Fruit fly (Drosophila melanogaster): ENCODE measurements around the gene CG3078.

- TF ChIP-seq Gug (GFP tag; IDR thresholded peaks at IDR 0.05), result no peak
- no peak for TF ChIP-seq pdm3 (GFP tag; optimal IDR thresholded peaks at IDR 0.05)
- TF ChIP-seq fd59A (GFP tag; optimal IDR thresholded peaks at IDR 0.05), result no peak
- no peak for TF ChIP-seq Lpt (GFP tag; optimal IDR thresholded peaks at IDR 0.05)
- no peak for TF ChIP-seq Ets21C (GFP tag; optimal IDR thresholded peaks at IDR 0.05)
- no peak for TF ChIP-seq vri (GFP tag; optimal IDR thresholded peaks at IDR 0.05)
These were observed 36.2 kb downstream of the CG3078 start, which contains the start of gene CG14052 for dm6 chrX:2223454-2223853.
